Worm (Caenorhabditis elegans) whole organism, young adult: ENCODE data around the gene nspe-2.
A peak's percentile ranks its signal among the peaks of the same experiment; 100 is the strongest.

Source experiments
- B0261.1 ChIP-seq: sonication (generic microtip); optimal IDR thresholded peaks from 2 replicates; lab custom pipeline; 2016; ENCODE audit warnings: mild to moderate bottlenecking, missing genetic modification characterization, moderate library complexity, missing compliant biosample characterization
- C17E4.6 ChIP-seq: fragments of 200-800 bp; sonication (Bioruptor generic); IDR thresholded peaks from 2 replicates; pipeline ENCODE4 v1.3.6; 2022; ENCODE audit warnings: missing genetic modification reagents, missing genetic modification characterization, missing compliant biosample characterization
- D2030.7 ChIP-seq: fragments of 200-800 bp; sonication (Bioruptor generic); IDR thresholded peaks from 2 replicates; pipeline ENCODE4 v1.3.6; 2022; ENCODE audit warnings: missing genetic modification reagents, missing genetic modification characterization, missing compliant biosample characterization
- F22D6.2 ChIP-seq: sonication (generic microtip); optimal IDR thresholded peaks from 2 replicates; lab custom pipeline; 2016; ENCODE audit warnings: mild to moderate bottlenecking, missing genetic modification characterization, missing compliant biosample characterization
- F55B11.4 ChIP-seq: sonication (generic microtip); optimal IDR thresholded peaks from 2 replicates; lab custom pipeline; 2016; ENCODE audit warnings: missing compliant biosample characterization, missing genetic modification characterization, borderline replicate concordance; ENCODE audit not compliant: insufficient read depth
- F57A8.1 ChIP-seq: fragments of 200-800 bp; sonication (Bioruptor generic); optimal IDR thresholded peaks from 2 replicates; lab custom pipeline; 2018; ENCODE audit warnings: mild to moderate bottlenecking, missing genetic modification characterization, moderate library complexity, missing compliant biosample characterization
- F57C9.4 ChIP-seq: sonication (generic microtip); optimal IDR thresholded peaks from 2 replicates; lab custom pipeline; 2017; ENCODE audit warnings: mild to moderate bottlenecking, missing genetic modification characterization, missing compliant biosample characterization
- K12H6.12 ChIP-seq: fragments of 200-800 bp; sonication (Bioruptor generic); optimal IDR thresholded peaks from 2 replicates; lab custom pipeline; 2018; ENCODE audit warnings: mild to moderate bottlenecking, missing genetic modification characterization, missing compliant biosample characterization
- aptf-3 ChIP-seq: fragments of 200-800 bp; sonication (Bioruptor generic); IDR thresholded peaks from 2 replicates; pipeline ENCODE4 v1.3.6; 2022; ENCODE audit warnings: missing genetic modification characterization, missing compliant biosample characterization
- attf-5 ChIP-seq: fragments of 200-800 bp; sonication (Bioruptor generic); optimal IDR thresholded peaks from 2 replicates; lab custom pipeline; 2018; ENCODE audit warnings: mild to moderate bottlenecking, missing genetic modification characterization, missing compliant biosample characterization
- bed-1 ChIP-seq: fragments of 200-800 bp; sonication (Bioruptor generic); IDR thresholded peaks from 2 replicates; pipeline ENCODE4 v1.3.6; 2022; ENCODE audit warnings: missing genetic modification reagents, missing genetic modification characterization, missing compliant biosample characterization
- bed-2 ChIP-seq: fragments of 200-800 bp; sonication (Bioruptor generic); IDR thresholded peaks from 2 replicates; pipeline ENCODE4 v1.3.6; 2022; ENCODE audit warnings: missing genetic modification reagents, missing genetic modification characterization, missing compliant biosample characterization
- cebp-2 ChIP-seq: fragments of 200-800 bp; sonication (Bioruptor generic); IDR thresholded peaks from 2 replicates; pipeline ENCODE4 v1.3.6; 2022; ENCODE audit warnings: missing genetic modification characterization, missing compliant biosample characterization
- ceh-100 ChIP-seq: fragments of 200-800 bp; sonication (Bioruptor generic); IDR thresholded peaks from 2 replicates; pipeline ENCODE4 v1.3.6; 2022; ENCODE audit warnings: missing genetic modification reagents, missing genetic modification characterization, missing compliant biosample characterization
- ceh-79 ChIP-seq: sonication (generic microtip); optimal IDR thresholded peaks from 2 replicates; lab custom pipeline; 2017; ENCODE audit warnings: mild to moderate bottlenecking, missing genetic modification characterization, missing compliant biosample characterization
- ceh-91 ChIP-seq: fragments of 200-800 bp; sonication (Bioruptor generic); IDR thresholded peaks from 2 replicates; pipeline ENCODE4 v1.3.6; 2022; ENCODE audit warnings: missing genetic modification reagents, missing genetic modification characterization, missing compliant biosample characterization
- egrh-3 ChIP-seq: fragments of 200-800 bp; sonication (Bioruptor generic); IDR thresholded peaks from 2 replicates; pipeline ENCODE4 v1.3.6; 2022; ENCODE audit warnings: missing genetic modification reagents, missing genetic modification characterization, missing compliant biosample characterization
- ets-4 ChIP-seq: fragments of 200-800 bp; sonication (Bioruptor generic); optimal IDR thresholded peaks from 2 replicates; lab custom pipeline; 2018; ENCODE audit warnings: mild to moderate bottlenecking, missing genetic modification characterization, missing compliant biosample characterization
- fkh-3 ChIP-seq: sonication (generic microtip); optimal IDR thresholded peaks from 2 replicates; lab custom pipeline; 2016; ENCODE audit warnings: mild to moderate bottlenecking, missing genetic modification characterization, missing compliant biosample characterization
- let-526 ChIP-seq: fragments of 200-800 bp; sonication (Bioruptor generic); IDR thresholded peaks from 2 replicates; pipeline ENCODE4 v1.3.6; 2022; ENCODE audit warnings: missing genetic modification reagents, missing genetic modification characterization, missing compliant biosample characterization
- lin-26 ChIP-seq: fragments of 200-800 bp; sonication (Bioruptor generic); IDR thresholded peaks from 2 replicates; pipeline ENCODE4 v1.3.6; 2022; ENCODE audit warnings: missing genetic modification reagents, missing genetic modification characterization, missing compliant biosample characterization
- lin-54 ChIP-seq: fragments of 200-800 bp; sonication (Bioruptor generic); optimal IDR thresholded peaks from 2 replicates; lab custom pipeline; 2018; ENCODE audit warnings: mild to moderate bottlenecking, missing genetic modification characterization, missing compliant biosample characterization
- lsl-1 ChIP-seq: fragments of 200-800 bp; sonication (Bioruptor generic); optimal IDR thresholded peaks from 2 replicates; lab custom pipeline; 2018; ENCODE audit warnings: mild to moderate bottlenecking, missing genetic modification characterization, moderate library complexity, missing compliant biosample characterization
- madf-3 ChIP-seq: fragments of 200-800 bp; sonication (Bioruptor generic); IDR thresholded peaks from 2 replicates; pipeline ENCODE4 v1.3.6; 2022; ENCODE audit warnings: missing genetic modification reagents, missing genetic modification characterization, missing compliant biosample characterization
- madf-8 ChIP-seq: fragments of 200-800 bp; sonication (Bioruptor generic); conservative IDR thresholded peaks from 2 replicates; pipeline ENCODE4 v1.3.6; 2022; ENCODE audit warnings: missing genetic modification reagents, missing genetic modification characterization, missing compliant biosample characterization
- mcd-1 ChIP-seq: fragments of 200-800 bp; sonication (Bioruptor generic); IDR thresholded peaks from 2 replicates; pipeline ENCODE4 v1.3.6; 2022; ENCODE audit warnings: missing genetic modification reagents, missing genetic modification characterization, missing compliant biosample characterization
- mes-4 ChIP-seq: sonication (generic microtip); optimal IDR thresholded peaks from 2 replicates; lab custom pipeline; 2016; ENCODE audit warnings: missing genotype, missing genetic modification characterization, missing compliant biosample characterization
- nhr-179 ChIP-seq: sonication (generic microtip); optimal IDR thresholded peaks from 2 replicates; lab custom pipeline; 2016; ENCODE audit warnings: mild to moderate bottlenecking, missing genetic modification characterization, missing compliant biosample characterization
- pbrm-1 ChIP-seq: fragments of 200-800 bp; sonication (Bioruptor generic); IDR thresholded peaks from 2 replicates; pipeline ENCODE4 v1.3.6; 2022; ENCODE audit warnings: missing genetic modification reagents, missing genetic modification characterization, missing compliant biosample characterization
- rec-8 ChIP-seq, 2 experiments: sonication (generic microtip); optimal IDR thresholded peaks; 2 replicates each; lab custom pipeline; 2016; ENCODE audit warnings: mild to moderate bottlenecking in 2 of 2, missing genetic modification characterization in 2 of 2, missing genetic modification reagents in 2 of 2, missing genotype in 2 of 2, missing biosample characterization in 1 of 2, missing compliant biosample characterization in 1 of 2, moderate library complexity in 1 of 2
- rpc-1 ChIP-seq, 2 experiments: fragments of 150-350 bp in 1 of 2; sonication (generic microtip) in 1 of 2; optimal IDR thresholded peaks; 2 replicates each; lab custom pipeline; 2014 to 2018; ENCODE audit warnings: missing biosample characterization in 1 of 2, missing genetic modification characterization in 1 of 2, missing genetic modification reagents in 1 of 2, missing genotype in 1 of 2
- snpc-4 ChIP-seq, 5 experiments: fragments of 150-350 bp in 1 of 5; sonication (generic microtip) in 4 of 5; optimal IDR thresholded peaks; 2 replicates each; lab custom pipeline; 2014 to 2018; ENCODE audit warnings: missing genetic modification characterization in 5 of 5, missing biosample characterization in 3 of 5, antibody characterized with exemption in 2 of 5, mild to moderate bottlenecking in 2 of 5, missing compliant biosample characterization in 2 of 5, missing genotype in 2 of 5, moderate library complexity in 2 of 5, missing genetic modification reagents in 1 of 5
- sptf-2 ChIP-seq: fragments of 200-800 bp; sonication (Bioruptor generic); optimal IDR thresholded peaks from 2 replicates; lab custom pipeline; 2018; ENCODE audit warnings: mild to moderate bottlenecking, missing genetic modification characterization, missing compliant biosample characterization
- tbp1 ChIP-seq: fragments of 200-800 bp; sonication (Bioruptor generic); optimal IDR thresholded peaks from 2 replicates; lab custom pipeline; 2018; ENCODE audit warnings: mild to moderate bottlenecking, missing genetic modification characterization, missing compliant biosample characterization
- unc-62 ChIP-seq: fragments of 150-350 bp; optimal IDR thresholded peaks from 2 replicates; lab custom pipeline; 2014; ENCODE audit warnings: missing biosample characterization, missing genetic modification reagents, missing genetic modification characterization
- zfh-2 ChIP-seq: fragments of 200-800 bp; sonication (Bioruptor generic); conservative IDR thresholded peaks from 2 replicates; pipeline ENCODE4 v1.3.6; 2022; ENCODE audit warnings: missing genetic modification reagents, missing genetic modification characterization, missing compliant biosample characterization
- zim-3 ChIP-seq: sonication (generic microtip); optimal IDR thresholded peaks from 2 replicates; lab custom pipeline; 2017; ENCODE audit warnings: mild to moderate bottlenecking, missing genetic modification characterization, moderate library complexity, missing compliant biosample characterization
- ztf-22 ChIP-seq: fragments of 200-800 bp; sonication (Bioruptor generic); optimal IDR thresholded peaks from 2 replicates; lab custom pipeline; 2018; ENCODE audit warnings: mild to moderate bottlenecking, missing genetic modification characterization, moderate library complexity, missing compliant biosample characterization
- ztf-28 ChIP-seq: fragments of 200-800 bp; sonication (Bioruptor generic); IDR thresholded peaks from 2 replicates; pipeline ENCODE4 v1.3.6; 2022; ENCODE audit warnings: missing genetic modification reagents, missing genetic modification characterization, missing compliant biosample characterization

The nspe-2 gene

DNA sequence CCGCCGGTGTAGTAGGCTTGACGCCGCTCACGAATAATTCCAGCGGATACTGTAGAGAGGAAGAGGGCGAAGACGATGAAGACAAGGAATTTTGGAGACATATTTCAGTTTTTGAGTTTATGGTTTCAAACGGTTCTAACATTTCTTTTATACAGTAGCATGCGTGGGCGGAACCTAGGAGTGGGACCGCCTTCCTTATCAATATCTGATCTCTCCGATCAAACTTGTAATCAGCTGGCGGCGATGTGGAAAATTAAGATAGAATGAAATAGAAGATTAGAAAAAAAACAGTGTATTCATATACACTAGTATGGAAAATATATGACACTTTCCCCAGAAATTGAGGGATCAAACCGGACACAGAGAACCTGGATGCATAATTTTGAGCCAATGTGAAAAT is at the start of gene nspe-2:
Gene nspe-2 (minus strand): TSS at position 101 of the 400 bp plus-strand sequence.
- no peak for TF ChIP-seq ztf-28 (GFP tag; lab: Robert Waterston, UW)
- no peak for TF ChIP-seq lsl-1 (GFP tag; lab: Kevin White, UChicago)
- TF ChIP-seq F22D6.2 (tag; lab: Kevin White, UChicago) = no peak
- TF ChIP-seq fkh-3 (tag; lab: Kevin White, UChicago) = no peak
- no peak for TF ChIP-seq B0261.1 (tag; lab: Kevin White, UChicago)
- no peak for TF ChIP-seq C17E4.6 (GFP tag; lab: Robert Waterston, UW)
- no peak for TF ChIP-seq madf-8
- no peak for TF ChIP-seq ceh-79
- no peak for TF ChIP-seq ceh-91
- TF ChIP-seq cebp-2 (GFP tag; lab: Robert Waterston, UW) = no peak
- TF ChIP-seq aptf-3 = no peak
- TF ChIP-seq bed-1 = no peak
- TF ChIP-seq rec-8 (tag; optimal IDR thresholded peaks at IDR 0.05; lab: Kevin White, UChicago) = no peak
- TF ChIP-seq ztf-22 (GFP tag; lab: Kevin White, UChicago) = no peak
- no peak for TF ChIP-seq zim-3
- no peak for TF ChIP-seq ceh-100
- TF ChIP-seq madf-3 (GFP tag; lab: Robert Waterston, UW) = no peak
- no peak for TF ChIP-seq sptf-2
- no peak for TF ChIP-seq unc-62 (GFP tag; lab: Kevin White, UChicago)
- no peak for TF ChIP-seq K12H6.12 (tag; lab: Kevin White, UChicago)

DNA sequence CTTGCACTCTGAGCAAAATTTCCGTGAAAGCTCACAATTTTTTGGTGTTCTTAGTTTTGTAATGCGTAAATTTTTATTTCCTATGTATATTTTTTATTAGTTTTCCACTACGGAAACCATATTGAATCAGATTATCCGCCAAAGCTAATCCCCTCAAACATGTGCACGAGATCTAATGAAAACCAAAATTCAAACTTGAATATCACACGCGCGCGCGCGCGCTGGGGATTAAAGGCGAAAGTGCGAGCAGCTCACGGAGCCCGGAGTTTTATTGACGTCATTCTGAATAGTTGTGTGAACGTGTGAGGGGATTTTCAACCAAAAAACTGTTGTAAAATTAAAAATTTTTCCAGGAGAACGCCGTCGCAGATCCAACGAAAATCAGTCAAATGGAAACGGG is 49.7 kb upstream of the nspe-2 start:
- TF ChIP-seq lin-26 (GFP tag; lab: Robert Waterston, UW) (peak; percentile 54; the same call in 1 of the 2 replicates), F57C9.4 (tag; lab: Kevin White, UChicago) (no peak), zfh-2 (GFP tag; lab: Robert Waterston, UW) (peak; percentile 72)

DNA sequence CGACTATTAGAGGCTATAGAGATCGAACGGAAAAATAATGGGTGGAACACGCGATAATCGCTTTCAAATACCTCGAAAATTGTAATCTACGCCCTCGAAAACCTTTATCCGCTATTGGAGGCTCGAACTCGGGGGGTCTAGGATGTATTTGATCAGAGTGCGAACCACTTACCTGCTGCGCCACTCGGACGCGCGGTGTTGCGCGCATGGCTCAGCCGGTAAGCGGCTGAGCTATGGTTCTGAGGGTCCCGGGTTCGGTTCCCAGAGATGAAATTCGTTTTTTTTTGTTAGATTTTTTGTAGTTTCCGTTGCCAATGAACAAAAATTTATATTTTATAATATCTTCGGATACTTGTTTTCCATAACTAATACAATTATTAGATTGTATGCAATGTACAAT is 49.0 kb upstream of the nspe-2 start:
- TF ChIP-seq snpc-4 (GFP tag; optimal IDR thresholded peaks at IDR 0.05; lab: Kevin White, UChicago) (no peak), snpc-4 (tag; optimal IDR thresholded peaks at IDR 0.05; lab: Kevin White, UChicago) (no peak), let-526 (GFP tag; lab: Robert Waterston, UW) (no peak), nhr-179 (tag; lab: Kevin White, UChicago) (no peak), zfh-2 (GFP tag; lab: Robert Waterston, UW) (0 out of 2 replicates have a peak, but pooled peaks have one; percentile 33), rpc-1 (optimal IDR thresholded peaks at IDR 0.05; lab: Kevin White, UChicago) (no peak), rpc-1 (tag; optimal IDR thresholded peaks at IDR 0.05; lab: Kevin White, UChicago) (peak; percentile 54), F57A8.1 (no peak), mcd-1 (peak; percentile 45), rec-8 (tag; optimal IDR thresholded peaks at IDR 0.05; lab: Kevin White, UChicago) (no peak), F57C9.4 (tag; lab: Kevin White, UChicago) (no peak), lin-54 (no peak), F55B11.4 (tag; lab: Kevin White, UChicago) (no peak), D2030.7 (GFP tag; lab: Robert Waterston, UW) (peak; percentile 63), mes-4 (tag; lab: Kevin White, UChicago) (no peak), bed-2 (GFP tag; lab: Robert Waterston, UW) (no peak), attf-5 (no peak), ets-4 (no peak), tbp1 (GFP tag; lab: Kevin White, UChicago) (peak; percentile 77), egrh-3 (peak; percentile 51; the same call in 1 of the 2 replicates), ztf-28 (GFP tag; lab: Robert Waterston, UW) (peak; percentile 90), lsl-1 (GFP tag; lab: Kevin White, UChicago) (no peak), pbrm-1 (GFP tag; lab: Robert Waterston, UW) (peak; percentile 41; the same call in 1 of the 2 replicates)
